Worm (Caenorhabditis elegans) whole organism, mixed stage, embryonic: ENCODE results near the gene nep-18.
"Not testable (repeated sequence)": the region's sequence is repeated elsewhere in the genome, so short reads cannot be mapped to it uniquely, and the experiment has no call there.

ENCODE experiments used
- M03D4.4 ChIP-seq: sonication (generic microtip); optimal IDR thresholded peaks from 2 replicates; lab custom pipeline; 2017; ENCODE audit warnings: mild to moderate bottlenecking, missing genetic modification characterization, missing compliant biosample characterization
- bed-3 ChIP-seq: fragments of 200-800 bp; sonication (Bioruptor generic); optimal IDR thresholded peaks from 3 replicates; lab custom pipeline; 2018; ENCODE audit warnings: mild to moderate bottlenecking, missing genetic modification characterization, moderate library complexity, missing compliant biosample characterization
- blmp-1 ChIP-seq: fragments of 150-350 bp; optimal IDR thresholded peaks from 2 replicates; lab custom pipeline; 2014; ENCODE audit warnings: missing biosample characterization, missing genetic modification characterization
- ceh-39 ChIP-seq: fragments of 150-350 bp; optimal IDR thresholded peaks from 2 replicates; lab custom pipeline; 2014; ENCODE audit warnings: missing biosample characterization, missing genetic modification characterization
- ceh-43 ChIP-seq: fragments of 200-800 bp; sonication (Bioruptor generic); optimal IDR thresholded peaks from 2 replicates; lab custom pipeline; 2018; ENCODE audit warnings: mild to moderate bottlenecking, missing genetic modification characterization, moderate library complexity, missing compliant biosample characterization
- ceh-83 ChIP-seq: fragments of 200-800 bp; sonication (Bioruptor generic); optimal IDR thresholded peaks from 2 replicates; lab custom pipeline; 2018; ENCODE audit warnings: mild to moderate bottlenecking, missing genetic modification characterization, missing compliant biosample characterization
- ces-1 ChIP-seq: fragments of 150-350 bp; optimal IDR thresholded peaks from 2 replicates; lab custom pipeline; 2014; ENCODE audit warnings: missing biosample characterization, missing genetic modification reagents, missing genetic modification characterization
- drap-1 ChIP-seq: fragments of 200-800 bp; sonication (Bioruptor generic); optimal IDR thresholded peaks from 3 replicates; lab custom pipeline; 2018; ENCODE audit warnings: mild to moderate bottlenecking, missing genetic modification characterization, missing compliant biosample characterization
- ham-2 ChIP-seq: fragments of 200-800 bp; sonication (Bioruptor generic); optimal IDR thresholded peaks from 2 replicates; lab custom pipeline; 2018; ENCODE audit warnings: mild to moderate bottlenecking, missing genetic modification characterization, missing compliant biosample characterization
- hlh-1 ChIP-seq: fragments of 150-350 bp; optimal IDR thresholded peaks from 2 replicates; lab custom pipeline; 2014; ENCODE audit warnings: missing biosample characterization, missing genetic modification reagents, missing genetic modification characterization
- lin-13 ChIP-seq: fragments of 150-350 bp; optimal IDR thresholded peaks from 2 replicates; lab custom pipeline; 2014; ENCODE audit warnings: missing biosample characterization, missing genetic modification characterization
- lin-32 ChIP-seq: fragments of 200-800 bp; sonication (Bioruptor generic); optimal IDR thresholded peaks from 2 replicates; lab custom pipeline; 2018; ENCODE audit warnings: mild to moderate bottlenecking, missing genetic modification characterization, missing compliant biosample characterization
- lsy-2 ChIP-seq: fragments of 150-350 bp; optimal IDR thresholded peaks from 2 replicates; lab custom pipeline; 2014; ENCODE audit warnings: missing biosample characterization, missing genetic modification characterization
- mab-5 ChIP-seq: fragments of 150-350 bp; optimal IDR thresholded peaks from 2 replicates; lab custom pipeline; 2014; ENCODE audit warnings: missing biosample characterization, missing genetic modification characterization
- mls-2 ChIP-seq: sonication (generic microtip); optimal IDR thresholded peaks from 2 replicates; lab custom pipeline; 2016; ENCODE audit warnings: mild to moderate bottlenecking, missing genetic modification characterization, moderate library complexity, missing compliant biosample characterization
- nhr-12 ChIP-seq: fragments of 150-350 bp; optimal IDR thresholded peaks from 2 replicates; lab custom pipeline; 2014; ENCODE audit warnings: missing biosample characterization, missing genetic modification characterization
- nhr-2 ChIP-seq: fragments of 150-350 bp; optimal IDR thresholded peaks from 2 replicates; lab custom pipeline; 2014; ENCODE audit warnings: missing biosample characterization, missing genetic modification characterization
- nhr-237 ChIP-seq: fragments of 150-350 bp; optimal IDR thresholded peaks from 2 replicates; lab custom pipeline; 2014; ENCODE audit warnings: missing biosample characterization, missing genetic modification characterization
- nhr-28 ChIP-seq: fragments of 150-350 bp; optimal IDR thresholded peaks from 2 replicates; lab custom pipeline; 2014; ENCODE audit warnings: missing biosample characterization, missing genetic modification characterization
- pha-4 ChIP-seq: fragments of 150-350 bp; optimal IDR thresholded peaks from 2 replicates; lab custom pipeline; 2018; ENCODE audit warnings: missing biosample characterization, missing genetic modification reagents, missing genetic modification characterization
- sem-2 ChIP-seq: fragments of 200-800 bp; sonication (Bioruptor generic); optimal IDR thresholded peaks from 2 replicates; lab custom pipeline; 2018; ENCODE audit warnings: mild to moderate bottlenecking, missing genetic modification characterization, missing compliant biosample characterization
- sptf-1 ChIP-seq: sonication (generic microtip); optimal IDR thresholded peaks from 2 replicates; lab custom pipeline; 2017; ENCODE audit warnings: mild to moderate bottlenecking, missing genetic modification characterization, moderate library complexity, missing compliant biosample characterization
- tbx-8 ChIP-seq: fragments of 200-800 bp; sonication (Bioruptor generic); optimal IDR thresholded peaks from 2 replicates; lab custom pipeline; 2018; ENCODE audit warnings: mild to moderate bottlenecking, missing genetic modification characterization, moderate library complexity, missing compliant biosample characterization
- unc-120 ChIP-seq: sonication (generic microtip); optimal IDR thresholded peaks from 2 replicates; lab custom pipeline; 2017; ENCODE audit warnings: missing genetic modification characterization, missing compliant biosample characterization; ENCODE audit not compliant: poor library complexity, severe bottlenecking
- unc-62 ChIP-seq: fragments of 150-350 bp; optimal IDR thresholded peaks from 2 replicates; lab custom pipeline; 2014; ENCODE audit warnings: missing biosample characterization, missing genetic modification reagents, missing genetic modification characterization
- zip-8 ChIP-seq: fragments of 150-350 bp; optimal IDR thresholded peaks from 2 replicates; lab custom pipeline; 2014; ENCODE audit warnings: missing biosample characterization, missing genetic modification characterization
- ztf-11 ChIP-seq: fragments of 150-350 bp; optimal IDR thresholded peaks from 2 replicates; lab custom pipeline; 2014; ENCODE audit warnings: missing biosample characterization, missing genetic modification characterization

Gene nep-18

DNA sequence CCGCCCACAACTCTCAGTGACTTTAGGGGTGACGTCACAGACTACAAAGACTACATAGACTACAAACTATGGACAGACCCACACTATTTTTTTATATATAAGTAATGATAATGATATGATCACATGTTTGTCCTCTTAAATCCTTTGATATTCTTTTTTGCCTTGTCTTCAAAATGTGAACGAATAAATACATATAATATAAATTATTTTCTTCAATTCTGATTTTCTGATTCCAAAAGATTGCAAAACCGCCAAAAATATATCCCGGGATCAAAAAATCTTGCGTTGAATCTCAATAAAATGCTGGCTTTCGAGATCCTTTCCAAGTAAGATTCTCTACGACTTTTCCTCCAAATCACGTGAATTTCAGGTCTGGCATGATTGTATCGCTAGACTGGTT, 36.3 kb upstream of the nep-18 start, which contains the start of gene F33H12.1:
F33H12.1 (plus strand) TSS at position 301 of the 400 bp plus-strand sequence.
- TF ChIP-seq zip-8 (tag; lab: Kevin White, UChicago); ces-1 (GFP tag; lab: Kevin White, UChicago); nhr-2 (tag; lab: Kevin White, UChicago): not testable (repeated sequence)

- TF ChIP-seq sem-2 (no peak), unc-120 (no peak), ces-1 (GFP tag; lab: Kevin White, UChicago) (no peak), tbx-8 (GFP tag; lab: Kevin White, UChicago) (no peak), ceh-39 (tag; lab: Kevin White, UChicago) (no peak), nhr-28 (no peak), ceh-43 (no peak), lsy-2 (tag; lab: Kevin White, UChicago) (no peak), M03D4.4 (tag; lab: Kevin White, UChicago) (no peak), hlh-1 (no peak), mls-2 (tag; lab: Kevin White, UChicago) (no peak), lin-13 (tag; lab: Kevin White, UChicago) (no peak), drap-1 (GFP tag; lab: Kevin White, UChicago) (no peak), ham-2 (GFP tag; lab: Kevin White, UChicago) (no peak), bed-3 (no peak), unc-62 (GFP tag; lab: Kevin White, UChicago) (no peak)
These were observed 23.1 kb upstream of the nep-18 start, which contains the start of the genes F33H12.7 and sri-39 for ce11 chrII:2586861-2587554. Gene F33H12.7 (minus strand): TSS chrII:2586911. Gene sri-39 (plus strand): TSS chrII:2587504.

DNA sequence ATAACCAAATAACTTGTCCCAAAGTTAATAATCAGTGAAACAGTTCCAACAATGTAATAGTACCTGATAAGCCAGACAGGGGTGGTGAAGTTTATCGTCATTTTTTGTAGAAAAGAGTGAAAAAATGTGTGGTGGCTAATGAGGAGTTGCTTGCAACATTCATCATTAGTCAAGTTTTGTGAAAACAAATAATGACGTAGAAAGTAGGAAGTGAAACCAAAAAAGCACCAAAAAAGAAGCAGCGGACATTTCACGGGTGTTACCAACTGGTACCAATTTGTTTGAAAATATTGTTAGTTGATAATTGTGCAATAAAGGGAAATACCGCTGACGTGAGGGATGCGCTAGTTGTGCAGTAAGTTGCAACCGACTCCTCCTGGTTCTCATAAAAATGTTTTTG, 21.6 kb upstream of the nep-18 start, which contains the start of gene sri-36:
sri-36 (minus strand) TSS at position 101 of the 400 bp plus-strand sequence.
- no peak for TF ChIP-seq M03D4.4 (tag; lab: Kevin White, UChicago)
- TF ChIP-seq hlh-1 = no peak
- TF ChIP-seq ceh-39 (tag; lab: Kevin White, UChicago) = no peak
- no peak for TF ChIP-seq bed-3
- TF ChIP-seq ceh-43 = no peak
- TF ChIP-seq ztf-11 (tag; lab: Kevin White, UChicago) = no peak
- no peak for TF ChIP-seq pha-4 (tag; lab: Kevin White, UChicago)
- TF ChIP-seq nhr-28 = no peak
- TF ChIP-seq ham-2 (GFP tag; lab: Kevin White, UChicago) = no peak
- TF ChIP-seq, all 35 proteins: peak for 0

DNA sequence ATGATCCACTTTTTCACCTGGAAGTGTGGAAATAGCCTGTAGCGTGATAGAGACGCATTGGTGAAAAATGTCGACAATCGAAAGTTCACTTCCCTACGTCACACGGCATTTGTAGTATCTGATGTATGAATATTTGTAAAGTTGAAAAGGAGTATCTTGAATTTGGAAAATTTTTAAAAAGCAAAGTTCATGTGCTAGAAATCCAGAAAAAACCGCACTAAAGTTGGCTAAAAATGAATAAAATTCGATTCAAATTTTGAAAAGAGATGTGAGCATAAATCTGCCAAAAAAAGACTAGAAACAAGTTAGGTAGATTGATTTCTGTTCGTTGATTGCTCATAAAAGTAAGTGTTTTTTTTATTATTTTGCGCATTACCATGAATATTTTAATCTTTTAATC, 19.2 kb upstream of the nep-18 start, which contains the start of gene sri-74:
sri-74 (minus strand) TSS at position 101 of the 400 bp plus-strand sequence.
- TF ChIP-seq hlh-1 = no peak
- no peak for TF ChIP-seq M03D4.4 (tag; lab: Kevin White, UChicago)
- TF ChIP-seq blmp-1 = no peak
- TF ChIP-seq bed-3 = no peak
- no peak for TF ChIP-seq ceh-83 (GFP tag; lab: Kevin White, UChicago)
- no peak for TF ChIP-seq ham-2 (GFP tag; lab: Kevin White, UChicago)
- no peak for TF ChIP-seq nhr-12
- no peak for TF ChIP-seq lin-32 (GFP tag; lab: Kevin White, UChicago)
- no peak for TF ChIP-seq ceh-39 (tag; lab: Kevin White, UChicago)
- no peak for TF ChIP-seq unc-120
- no peak for TF ChIP-seq mab-5 (tag; lab: Kevin White, UChicago)
- no peak for TF ChIP-seq sem-2
- no peak for TF ChIP-seq ztf-11 (tag; lab: Kevin White, UChicago)

DNA sequence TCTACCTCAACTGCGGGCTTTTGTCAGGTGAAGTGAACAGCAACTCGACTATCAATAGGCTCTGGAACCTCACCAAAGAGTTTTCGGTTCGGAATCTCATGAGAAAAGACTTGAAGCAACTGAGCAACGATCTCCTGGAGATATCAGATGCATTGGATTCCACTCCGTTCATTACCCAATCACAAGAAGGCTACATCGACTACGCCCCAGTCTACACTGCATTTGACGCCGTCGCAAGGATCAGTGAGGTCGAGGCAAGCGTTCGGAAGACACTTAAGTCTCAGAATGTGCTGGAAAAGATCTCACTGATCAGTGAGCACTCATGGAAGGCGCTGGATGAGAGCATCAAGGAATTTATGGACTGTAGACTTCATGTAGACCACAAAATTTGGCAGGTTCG, 14.3 kb upstream of the nep-18 start:
- no peak for TF ChIP-seq drap-1 (GFP tag; lab: Kevin White, UChicago)
- no peak for TF ChIP-seq ham-2 (GFP tag; lab: Kevin White, UChicago)
- no peak for TF ChIP-seq pha-4 (tag; lab: Kevin White, UChicago)
- TF ChIP-seq nhr-237 (tag; lab: Kevin White, UChicago) = no peak
- no peak for TF ChIP-seq lin-32 (GFP tag; lab: Kevin White, UChicago)

DNA sequence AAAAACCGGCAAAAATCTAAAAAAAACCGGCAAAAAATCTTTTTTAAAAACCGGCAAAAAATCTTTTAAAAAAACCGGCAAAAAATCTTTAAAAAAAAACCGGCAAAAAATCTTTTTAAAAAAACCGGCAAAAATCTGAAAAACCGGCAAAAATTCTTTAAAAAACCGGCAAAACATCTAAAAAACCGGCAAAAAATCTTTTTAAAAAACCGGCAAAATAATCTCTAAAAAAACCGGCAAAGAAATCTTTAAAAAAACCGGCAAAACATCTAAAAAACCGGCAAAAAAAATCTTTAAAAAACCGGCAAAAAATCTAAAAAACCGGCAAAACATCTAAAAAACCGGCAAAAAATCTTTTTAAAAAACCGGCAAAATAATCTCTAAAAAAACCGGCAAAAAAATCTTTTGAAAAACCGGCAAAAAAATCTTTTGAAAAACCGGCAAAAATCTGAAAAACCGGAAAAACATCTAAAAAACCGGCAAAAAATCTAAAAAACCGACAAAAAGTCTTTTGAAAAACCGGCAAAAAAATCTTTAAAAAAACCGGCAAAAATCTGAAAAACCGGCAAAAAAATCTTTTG, 6.6 kb upstream of the nep-18 start:
- TF ChIP-seq sptf-1 (tag; lab: Kevin White, UChicago) (peak; percentile 84), bed-3 (peak; percentile 70), M03D4.4 (tag; lab: Kevin White, UChicago) (peak; percentile 79), unc-120 (peak; percentile 39)
